Worm (Caenorhabditis elegans) whole organism, L4 larva: ENCODE measurements around the gene T25D1.3.

Source experiments
- Y75B8A.6 ChIP-seq: fragments of 200-800 bp; sonication (Bioruptor generic); IDR thresholded peaks from 2 replicates; pipeline ENCODE4 v1.3.6; 2022; ENCODE audit warnings: missing genetic modification reagents, missing genetic modification characterization, missing compliant biosample characterization
- ceh-32 ChIP-seq: sonication (generic microtip); optimal IDR thresholded peaks from 2 replicates; lab custom pipeline; 2016; ENCODE audit warnings: mild to moderate bottlenecking, missing genetic modification characterization, missing compliant biosample characterization; ENCODE audit not compliant: poor library complexity
- daf-12 ChIP-seq: fragments of 150-350 bp; optimal IDR thresholded peaks from 2 replicates; lab custom pipeline; 2014; ENCODE audit warnings: missing biosample characterization, missing genetic modification reagents, missing genetic modification characterization
- fkh-10 ChIP-seq: fragments of 150-350 bp; optimal IDR thresholded peaks from 2 replicates; lab custom pipeline; 2014; ENCODE audit warnings: missing biosample characterization, missing genetic modification reagents, missing genetic modification characterization
- lin-13 ChIP-seq: fragments of 150-350 bp; optimal IDR thresholded peaks from 2 replicates; lab custom pipeline; 2014; ENCODE audit warnings: missing biosample characterization, missing genetic modification reagents, missing genetic modification characterization
- lin-15B ChIP-seq: fragments of 150-350 bp; sonication (generic microtip); optimal IDR thresholded peaks from 3 replicates; lab custom pipeline; 2014; ENCODE audit warnings: missing biosample characterization, missing genetic modification characterization
- lin-39 ChIP-seq: fragments of 150-350 bp; optimal IDR thresholded peaks from 2 replicates; lab custom pipeline; 2014; ENCODE audit warnings: missing biosample characterization, missing genetic modification reagents, missing genetic modification characterization
- lsy-2 ChIP-seq, 2 experiments: fragments of 150-350 bp in 1 of 2; sonication (generic microtip) in 1 of 2; optimal IDR thresholded peaks; 2 replicates each; lab custom pipeline; 2014 to 2017; ENCODE audit warnings: missing biosample characterization in 2 of 2, missing genetic modification characterization in 2 of 2
- nhr-25 ChIP-seq: sonication (generic microtip); optimal IDR thresholded peaks from 2 replicates; lab custom pipeline; 2017; ENCODE audit warnings: missing genetic modification characterization, mild to moderate bottlenecking, missing compliant biosample characterization, antibody characterized with exemption, moderate library complexity, borderline replicate concordance; ENCODE audit not compliant: insufficient read depth
- nhr-77 ChIP-seq: fragments of 150-350 bp; optimal IDR thresholded peaks from 2 replicates; lab custom pipeline; 2014; ENCODE audit warnings: missing biosample characterization, missing genetic modification characterization
- saeg-2 ChIP-seq: fragments of 200-800 bp; sonication (Bioruptor generic); IDR thresholded peaks from 2 replicates; pipeline ENCODE4 v1.3.6; 2022; ENCODE audit warnings: missing genetic modification reagents, missing genetic modification characterization, missing compliant biosample characterization
- spr-3 ChIP-seq: fragments of 200-800 bp; sonication (Bioruptor generic); optimal IDR thresholded peaks from 2 replicates; lab custom pipeline; 2018; ENCODE audit warnings: mild to moderate bottlenecking, missing genetic modification characterization, missing compliant biosample characterization
- zag-1 ChIP-seq: fragments of 150-350 bp; optimal IDR thresholded peaks from 2 replicates; lab custom pipeline; 2014; ENCODE audit warnings: missing biosample characterization, missing genetic modification characterization

ce11 chrX:16545641-16546040, 40.2 kb downstream of the T25D1.3 start:
- TF ChIP-seq saeg-2 (GFP tag; lab: Robert Waterston, UW) (no peak), zag-1 (tag; lab: Kevin White, UChicago) (no peak), Y75B8A.6 (GFP tag; lab: Robert Waterston, UW) (no peak), spr-3 (GFP tag; lab: Kevin White, UChicago) (no peak), nhr-77 (tag; lab: Kevin White, UChicago) (no peak), daf-12 (no peak), lin-15B (no peak), nhr-25 (tag; lab: Kevin White, UChicago) (no peak), lsy-2 (tag; optimal IDR thresholded peaks at IDR 0.05; lab: Kevin White, UChicago) (no peak), lin-13 (GFP tag; lab: Kevin White, UChicago) (no peak), lin-39 (tag; lab: Kevin White, UChicago) (no peak), fkh-10 (GFP tag; lab: Kevin White, UChicago) (no peak), ceh-32 (tag; lab: Kevin White, UChicago) (no peak)
